Fruit fly (Drosophila melanogaster): ENCODE data around the gene PolA2.

The PolA2 gene

DNA sequence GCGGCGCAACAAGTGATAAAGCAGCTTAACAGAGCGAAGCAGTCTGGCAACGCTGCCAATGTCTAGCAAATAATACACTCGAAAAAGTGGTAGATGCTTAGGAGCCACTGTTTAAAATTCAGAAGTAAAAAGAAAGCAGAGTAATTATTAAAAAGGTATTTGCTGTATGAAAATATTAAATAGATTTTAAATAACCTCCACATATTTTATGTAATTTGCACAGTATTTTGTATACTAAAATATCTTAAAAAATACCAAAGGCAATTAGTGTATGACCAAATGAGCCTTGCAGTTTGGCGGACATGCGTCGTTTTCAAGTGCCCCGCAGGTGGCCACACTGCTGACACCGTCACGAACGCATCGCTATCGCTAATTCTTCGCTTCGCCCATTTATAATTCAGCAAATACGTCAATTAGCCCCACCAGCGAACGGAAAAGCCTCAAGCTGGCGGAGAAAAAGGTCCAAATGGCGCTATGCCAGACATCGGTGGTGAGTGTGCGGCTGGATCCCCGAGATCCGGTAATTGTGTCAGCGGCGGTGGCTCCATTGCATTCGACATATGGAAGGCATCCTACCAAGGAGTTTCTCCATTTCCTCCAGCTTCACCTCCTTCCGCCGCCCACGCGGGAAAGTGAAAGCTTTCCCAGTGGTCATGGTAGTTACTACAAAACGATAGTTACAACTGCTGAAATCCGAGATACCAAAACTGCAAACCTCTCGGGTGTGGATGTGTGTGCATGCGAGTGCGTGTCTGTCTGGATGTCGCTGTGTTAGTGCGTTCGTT, 14.4 kb downstream of the PolA2 start, which contains the start of gene pll (continued):
- TF ChIP-seq gsb (GFP tag; IDR thresholded peaks at IDR 0.05) = peak; percentile 84
- peak; percentile 6 for TF ChIP-seq ab (GFP tag; optimal IDR thresholded peaks at IDR 0.05)
- TF ChIP-seq aop (GFP tag; IDR thresholded peaks at IDR 0.05) = no peak
- TF ChIP-seq ranshi (GFP tag; IDR thresholded peaks at IDR 0.05) = peak; percentile 77
- TF ChIP-seq prd (optimal IDR thresholded peaks at IDR 0.05) = no peak
- TF ChIP-seq prd (GFP tag; IDR thresholded peaks at IDR 0.05) = peak; percentile 91
- TF ChIP-seq ssp (GFP tag; IDR thresholded peaks at IDR 0.05) = peak; percentile 82
- TF ChIP-seq jigr1 (GFP tag; IDR thresholded peaks at IDR 0.05) = no peak
- TF ChIP-seq CG12942 (GFP tag; optimal IDR thresholded peaks at IDR 0.05) = peak; percentile 82
- TF ChIP-seq Jarid2 (GFP tag; optimal IDR thresholded peaks at IDR 0.05) = peak; percentile 28
- TF ChIP-seq esg (GFP tag; conservative IDR thresholded peaks at IDR 0.05) = peak; percentile 83
- no peak for TF ChIP-seq cato (GFP tag; optimal IDR thresholded peaks at IDR 0.05; ENCODE audit: borderline replicate concordance)
- TF ChIP-seq az2 (GFP tag; optimal IDR thresholded peaks at IDR 0.05) = peak; percentile 85
- no peak for TF ChIP-seq Neu2 (GFP tag; optimal IDR thresholded peaks at IDR 0.05; ENCODE audit: borderline replicate concordance)
- peak; percentile 63 for TF ChIP-seq chn (GFP tag; optimal IDR thresholded peaks at IDR 0.05)
- TF ChIP-seq D19A (tag; optimal IDR thresholded peaks at IDR 0.05) = no peak
- TF ChIP-seq E2f1 (GFP tag; IDR thresholded peaks at IDR 0.05) = peak; percentile 90
- peak; percentile 87 for TF ChIP-seq Xbp1 (GFP tag; optimal IDR thresholded peaks at IDR 0.05)
- peak; percentile 59 for TF ChIP-seq unc-4 (GFP tag; IDR thresholded peaks at IDR 0.05; ENCODE audit: partially characterized antibody)
- TF ChIP-seq CG31441 (GFP tag; IDR thresholded peaks at IDR 0.05) = no peak; the same call in 1 of the 2 replicates
- TF ChIP-seq eve (GFP tag; optimal IDR thresholded peaks at IDR 0.05) = no peak
- no peak for TF ChIP-seq CG4707 (GFP tag; optimal IDR thresholded peaks at IDR 0.05)
- TF ChIP-seq oc (tag; optimal IDR thresholded peaks at IDR 0.05) = peak; percentile 69
- TF ChIP-seq CG8478 (optimal IDR thresholded peaks at IDR 0.05) = no peak
- TF ChIP-seq nerfin-1 (tag; optimal IDR thresholded peaks at IDR 0.05) = peak; percentile 53
- TF ChIP-seq NC2β (GFP tag; optimal IDR thresholded peaks at IDR 0.05) = peak; percentile 53
- TF ChIP-seq NFAT (GFP tag; IDR thresholded peaks at IDR 0.05) = peak; percentile 95
- TF ChIP-seq CG17612 (GFP tag; IDR thresholded peaks at IDR 0.05) = 0 out of 2 replicates have a peak, but pooled peaks have one; percentile 26
- 0 out of 2 replicates have a peak, but pooled peaks have one; percentile 45 for TF ChIP-seq CG10321 (GFP tag; IDR thresholded peaks at IDR 0.05)
- TF ChIP-seq CG11093 (GFP tag; IDR thresholded peaks at IDR 0.05) = peak; percentile 75
- TF ChIP-seq CG4404 (GFP tag; IDR thresholded peaks at IDR 0.05) = peak; percentile 81
- TF ChIP-seq shn (GFP tag; optimal IDR thresholded peaks at IDR 0.05) = peak; percentile 63
- TF ChIP-seq CG6254 (GFP tag; optimal IDR thresholded peaks at IDR 0.05) = peak; percentile 51
- no peak for TF ChIP-seq sima (GFP tag; optimal IDR thresholded peaks at IDR 0.05)
- TF ChIP-seq Oli (tag; optimal IDR thresholded peaks at IDR 0.05) = peak; percentile 62
- peak; percentile 46; the same call in 1 of the 2 replicates for TF ChIP-seq Ravus (GFP tag; IDR thresholded peaks at IDR 0.05)
- TF ChIP-seq Fer1 (GFP tag; optimal IDR thresholded peaks at IDR 0.05) = peak; percentile 72
- no peak for TF ChIP-seq CG10274 (GFP tag; optimal IDR thresholded peaks at IDR 0.05)
- TF ChIP-seq CHES-1-like (GFP tag; optimal IDR thresholded peaks at IDR 0.05) = peak; percentile 66
- TF ChIP-seq pros (GFP tag; optimal IDR thresholded peaks at IDR 0.05) = no peak
- TF ChIP-seq cwo (GFP tag; optimal IDR thresholded peaks at IDR 0.05) = peak; percentile 65
- peak; percentile 70 for TF ChIP-seq CG18476 (GFP tag; optimal IDR thresholded peaks at IDR 0.05)
- peak; percentile 6 for TF ChIP-seq CG4328 (GFP tag; optimal IDR thresholded peaks at IDR 0.05)
- no peak for TF ChIP-seq pb (GFP tag; optimal IDR thresholded peaks at IDR 0.05)
- TF ChIP-seq disco-r (GFP tag; optimal IDR thresholded peaks at IDR 0.05) = no peak
- peak; percentile 77 for TF ChIP-seq CG12744 (GFP tag; optimal IDR thresholded peaks at IDR 0.05)
- no peak for TF ChIP-seq CG6654 (GFP tag; optimal IDR thresholded peaks at IDR 0.05)
- TF ChIP-seq CG12071 (GFP tag; optimal IDR thresholded peaks at IDR 0.05) = no peak
- no peak for TF ChIP-seq CG11504 (tag; optimal IDR thresholded peaks at IDR 0.05)
- peak; percentile 85 for TF ChIP-seq CG14014 (GFP tag; IDR thresholded peaks at IDR 0.05)

All from whole organism, embryonic.